Worm (Caenorhabditis elegans) whole organism, mixed stage, embryonic: Measurements from ENCODE around the gene prde-1.

Source experiments
- M03D4.4 ChIP-seq: sonication (generic microtip); optimal IDR thresholded peaks from 2 replicates; lab custom pipeline; 2017; ENCODE audit warnings: mild to moderate bottlenecking, missing genetic modification characterization, missing compliant biosample characterization
- blmp-1 ChIP-seq: fragments of 150-350 bp; optimal IDR thresholded peaks from 2 replicates; lab custom pipeline; 2014; ENCODE audit warnings: missing biosample characterization, missing genetic modification characterization
- ceh-39 ChIP-seq: fragments of 150-350 bp; optimal IDR thresholded peaks from 2 replicates; lab custom pipeline; 2014; ENCODE audit warnings: missing biosample characterization, missing genetic modification characterization
- ceh-43 ChIP-seq: fragments of 200-800 bp; sonication (Bioruptor generic); optimal IDR thresholded peaks from 2 replicates; lab custom pipeline; 2018; ENCODE audit warnings: mild to moderate bottlenecking, missing genetic modification characterization, moderate library complexity, missing compliant biosample characterization
- ceh-83 ChIP-seq: fragments of 200-800 bp; sonication (Bioruptor generic); optimal IDR thresholded peaks from 2 replicates; lab custom pipeline; 2018; ENCODE audit warnings: mild to moderate bottlenecking, missing genetic modification characterization, missing compliant biosample characterization
- ces-1 ChIP-seq: fragments of 150-350 bp; optimal IDR thresholded peaks from 2 replicates; lab custom pipeline; 2014; ENCODE audit warnings: missing biosample characterization, missing genetic modification reagents, missing genetic modification characterization
- cnd-1 ChIP-seq: fragments of 200-800 bp; sonication (Bioruptor generic); optimal IDR thresholded peaks from 2 replicates; lab custom pipeline; 2018; ENCODE audit warnings: mild to moderate bottlenecking, missing genetic modification characterization, missing compliant biosample characterization
- drap-1 ChIP-seq: fragments of 200-800 bp; sonication (Bioruptor generic); optimal IDR thresholded peaks from 3 replicates; lab custom pipeline; 2018; ENCODE audit warnings: mild to moderate bottlenecking, missing genetic modification characterization, missing compliant biosample characterization
- elt-1 ChIP-seq: sonication (generic microtip); optimal IDR thresholded peaks from 2 replicates; lab custom pipeline; 2017; ENCODE audit warnings: missing genetic modification characterization, mild to moderate bottlenecking, missing compliant biosample characterization, antibody characterized with exemption, moderate library complexity, borderline replicate concordance; ENCODE audit not compliant: insufficient read depth
- elt-3 ChIP-seq: fragments of 150-350 bp; optimal IDR thresholded peaks from 2 replicates; lab custom pipeline; 2014; ENCODE audit warnings: missing biosample characterization, missing genetic modification characterization
- flh-1 ChIP-seq: fragments of 200-800 bp; sonication (Bioruptor generic); optimal IDR thresholded peaks from 2 replicates; lab custom pipeline; 2018; ENCODE audit warnings: mild to moderate bottlenecking, missing genetic modification characterization, moderate library complexity, missing compliant biosample characterization
- lin-13 ChIP-seq: fragments of 150-350 bp; optimal IDR thresholded peaks from 2 replicates; lab custom pipeline; 2014; ENCODE audit warnings: missing biosample characterization, missing genetic modification characterization
- lin-32 ChIP-seq: fragments of 200-800 bp; sonication (Bioruptor generic); optimal IDR thresholded peaks from 2 replicates; lab custom pipeline; 2018; ENCODE audit warnings: mild to moderate bottlenecking, missing genetic modification characterization, missing compliant biosample characterization
- lsy-2 ChIP-seq: fragments of 150-350 bp; optimal IDR thresholded peaks from 2 replicates; lab custom pipeline; 2014; ENCODE audit warnings: missing biosample characterization, missing genetic modification characterization
- mab-5 ChIP-seq: fragments of 150-350 bp; optimal IDR thresholded peaks from 2 replicates; lab custom pipeline; 2014; ENCODE audit warnings: missing biosample characterization, missing genetic modification characterization
- mep-1 ChIP-seq: fragments of 150-350 bp; optimal IDR thresholded peaks from 2 replicates; lab custom pipeline; 2017; ENCODE audit warnings: missing biosample characterization, missing genetic modification reagents, missing genetic modification characterization, inconsistent platforms
- mls-2 ChIP-seq: sonication (generic microtip); optimal IDR thresholded peaks from 2 replicates; lab custom pipeline; 2016; ENCODE audit warnings: mild to moderate bottlenecking, missing genetic modification characterization, moderate library complexity, missing compliant biosample characterization
- nhr-2 ChIP-seq: fragments of 150-350 bp; optimal IDR thresholded peaks from 2 replicates; lab custom pipeline; 2014; ENCODE audit warnings: missing biosample characterization, missing genetic modification characterization
- nhr-237 ChIP-seq: fragments of 150-350 bp; optimal IDR thresholded peaks from 2 replicates; lab custom pipeline; 2014; ENCODE audit warnings: missing biosample characterization, missing genetic modification characterization
- nhr-76 ChIP-seq: sonication (generic microtip); optimal IDR thresholded peaks from 2 replicates; lab custom pipeline; 2017; ENCODE audit warnings: missing biosample characterization, missing genetic modification characterization
- pha-4 ChIP-seq: fragments of 150-350 bp; optimal IDR thresholded peaks from 2 replicates; lab custom pipeline; 2018; ENCODE audit warnings: missing biosample characterization, missing genetic modification reagents, missing genetic modification characterization
- sem-2 ChIP-seq: fragments of 200-800 bp; sonication (Bioruptor generic); optimal IDR thresholded peaks from 2 replicates; lab custom pipeline; 2018; ENCODE audit warnings: mild to moderate bottlenecking, missing genetic modification characterization, missing compliant biosample characterization
- snpc-4 ChIP-seq: fragments of 150-350 bp; optimal IDR thresholded peaks from 2 replicates; lab custom pipeline; 2014; ENCODE audit warnings: missing biosample characterization, missing genetic modification characterization
- sptf-1 ChIP-seq: sonication (generic microtip); optimal IDR thresholded peaks from 2 replicates; lab custom pipeline; 2017; ENCODE audit warnings: mild to moderate bottlenecking, missing genetic modification characterization, moderate library complexity, missing compliant biosample characterization
- tbx-8 ChIP-seq: fragments of 200-800 bp; sonication (Bioruptor generic); optimal IDR thresholded peaks from 2 replicates; lab custom pipeline; 2018; ENCODE audit warnings: mild to moderate bottlenecking, missing genetic modification characterization, moderate library complexity, missing compliant biosample characterization
- unc-120 ChIP-seq: sonication (generic microtip); optimal IDR thresholded peaks from 2 replicates; lab custom pipeline; 2017; ENCODE audit warnings: missing genetic modification characterization, missing compliant biosample characterization; ENCODE audit not compliant: poor library complexity, severe bottlenecking
- unc-39 ChIP-seq: fragments of 150-350 bp; optimal IDR thresholded peaks from 2 replicates; lab custom pipeline; 2014; ENCODE audit warnings: missing biosample characterization, missing genetic modification characterization
- unc-62 ChIP-seq: fragments of 150-350 bp; optimal IDR thresholded peaks from 2 replicates; lab custom pipeline; 2014; ENCODE audit warnings: missing biosample characterization, missing genetic modification reagents, missing genetic modification characterization
- zip-8 ChIP-seq: fragments of 150-350 bp; optimal IDR thresholded peaks from 2 replicates; lab custom pipeline; 2014; ENCODE audit warnings: missing biosample characterization, missing genetic modification characterization
- ztf-11 ChIP-seq: fragments of 150-350 bp; optimal IDR thresholded peaks from 2 replicates; lab custom pipeline; 2014; ENCODE audit warnings: missing biosample characterization, missing genetic modification characterization

Gene prde-1

ce11 chrV:15571006-15571526, 33.0 kb downstream of the prde-1 start, which contains the start of gene fbxa-95:
Gene fbxa-95 (plus strand): TSS chrV:15571476.
- TF ChIP-seq lsy-2 (tag; lab: Kevin White, UChicago) = no peak
- no peak for TF ChIP-seq ceh-83 (GFP tag; lab: Kevin White, UChicago)
- no peak for TF ChIP-seq sem-2 (GFP tag; lab: Kevin White, UChicago)
- no peak for TF ChIP-seq lin-32 (GFP tag; lab: Kevin White, UChicago)
- TF ChIP-seq cnd-1 (tag; lab: Kevin White, UChicago) = no peak
- no peak for TF ChIP-seq nhr-2 (tag; lab: Kevin White, UChicago)
- TF ChIP-seq sptf-1 = no peak
- TF ChIP-seq flh-1 (GFP tag; lab: Kevin White, UChicago) = no peak
- no peak for TF ChIP-seq elt-1
- TF ChIP-seq nhr-237 (tag; lab: Kevin White, UChicago) = no peak
- TF ChIP-seq zip-8 (tag; lab: Kevin White, UChicago) = no peak
- TF ChIP-seq tbx-8 = no peak
- TF ChIP-seq drap-1 = no peak
- no peak for TF ChIP-seq mep-1
- no peak for TF ChIP-seq unc-39
- TF ChIP-seq elt-3 (tag; lab: Kevin White, UChicago) = no peak
- TF ChIP-seq ceh-39 (tag; lab: Kevin White, UChicago) = no peak
- no peak for TF ChIP-seq snpc-4
- no peak for TF ChIP-seq ces-1 (GFP tag; lab: Kevin White, UChicago)

- TF ChIP-seq ztf-11 (tag; lab: Kevin White, UChicago) = no peak
- no peak for TF ChIP-seq unc-39
- no peak for TF ChIP-seq snpc-4
- no peak for TF ChIP-seq M03D4.4 (tag; lab: Kevin White, UChicago)
- no peak for TF ChIP-seq nhr-237 (tag; lab: Kevin White, UChicago)
- no peak for TF ChIP-seq mab-5 (tag; lab: Kevin White, UChicago)
- no peak for TF ChIP-seq lin-32 (GFP tag; lab: Kevin White, UChicago)
- TF ChIP-seq flh-1 (GFP tag; lab: Kevin White, UChicago) = no peak
- TF ChIP-seq drap-1 = no peak
- TF ChIP-seq ceh-43 (GFP tag; lab: Kevin White, UChicago) = no peak
- TF ChIP-seq lin-13 (tag; lab: Kevin White, UChicago) = no peak
- no peak for TF ChIP-seq mep-1
- no peak for TF ChIP-seq unc-120 (tag; lab: Kevin White, UChicago)
- no peak for TF ChIP-seq ceh-39 (tag; lab: Kevin White, UChicago)
- TF ChIP-seq lsy-2 (tag; lab: Kevin White, UChicago) = no peak
- no peak for TF ChIP-seq zip-8 (tag; lab: Kevin White, UChicago)
- TF ChIP-seq unc-62 (GFP tag; lab: Kevin White, UChicago) = no peak
- TF ChIP-seq, all 35 proteins: peak for 0
Measured at ce11 chrV:15572613-15573012, 34.6 kb downstream of the prde-1 start, which contains the start of gene fbxa-94. Gene fbxa-94 (plus strand): TSS chrV:15572913.

DNA sequence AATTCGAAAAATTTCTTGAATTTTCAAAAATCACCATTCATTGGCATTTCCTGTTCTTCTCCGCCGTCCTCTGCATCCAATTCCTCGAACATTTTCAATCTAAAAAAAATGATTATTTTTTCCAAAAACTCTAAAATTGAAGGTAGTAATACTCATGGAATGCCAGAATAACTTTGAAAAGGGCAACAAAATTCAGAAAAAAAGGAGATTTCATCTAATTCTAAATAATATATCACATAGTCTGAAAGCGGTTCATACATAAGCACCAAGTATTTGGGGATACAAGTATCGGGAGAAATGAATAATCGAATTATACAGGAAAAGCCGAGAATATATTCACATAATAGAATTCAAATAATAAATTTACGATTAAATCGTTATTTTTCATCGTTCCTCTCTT, 37.3 kb downstream of the prde-1 start, which contains the start of gene mdt-28:
TSS of gene mdt-28 (minus strand) at position 101 of the 400 bp plus-strand sequence.
- TF ChIP-seq M03D4.4 (tag; lab: Kevin White, UChicago) (no peak), zip-8 (tag; lab: Kevin White, UChicago) (no peak), lin-32 (GFP tag; lab: Kevin White, UChicago) (no peak), pha-4 (tag; lab: Kevin White, UChicago) (no peak), sem-2 (GFP tag; lab: Kevin White, UChicago) (no peak), unc-39 (no peak), lin-13 (tag; lab: Kevin White, UChicago) (no peak), elt-3 (tag; lab: Kevin White, UChicago) (no peak), drap-1 (no peak), blmp-1 (tag; lab: Kevin White, UChicago) (no peak), nhr-76 (tag; lab: Kevin White, UChicago) (no peak), mep-1 (no peak)

ce11 chrV:15577395-15577896, 39.4 kb downstream of the prde-1 start, which contains the start of gene atx-3:
Gene atx-3 (minus strand): TSS chrV:15577445.
- TF ChIP-seq ztf-11 (tag; lab: Kevin White, UChicago) = no peak
- TF ChIP-seq M03D4.4 (tag; lab: Kevin White, UChicago) = no peak
- no peak for TF ChIP-seq ceh-83 (GFP tag; lab: Kevin White, UChicago)
- TF ChIP-seq snpc-4 = no peak
- TF ChIP-seq unc-39 = no peak
- TF ChIP-seq drap-1 = no peak
- no peak for TF ChIP-seq mab-5 (tag; lab: Kevin White, UChicago)
- no peak for TF ChIP-seq blmp-1 (tag; lab: Kevin White, UChicago)
- TF ChIP-seq mls-2 (tag; lab: Kevin White, UChicago) = no peak
- no peak for TF ChIP-seq tbx-8
